Worm (Caenorhabditis elegans) whole organism, mixed stage, embryonic: ENCODE results near the gene sftb-2.

Source experiments
- M03D4.4 ChIP-seq: sonication (generic microtip); optimal IDR thresholded peaks from 2 replicates; lab custom pipeline; 2017; ENCODE audit warnings: mild to moderate bottlenecking, missing genetic modification characterization, missing compliant biosample characterization
- bed-3 ChIP-seq: fragments of 200-800 bp; sonication (Bioruptor generic); optimal IDR thresholded peaks from 3 replicates; lab custom pipeline; 2018; ENCODE audit warnings: mild to moderate bottlenecking, missing genetic modification characterization, moderate library complexity, missing compliant biosample characterization
- ceh-39 ChIP-seq: fragments of 150-350 bp; optimal IDR thresholded peaks from 2 replicates; lab custom pipeline; 2014; ENCODE audit warnings: missing biosample characterization, missing genetic modification characterization
- ceh-43 ChIP-seq: fragments of 200-800 bp; sonication (Bioruptor generic); optimal IDR thresholded peaks from 2 replicates; lab custom pipeline; 2018; ENCODE audit warnings: mild to moderate bottlenecking, missing genetic modification characterization, moderate library complexity, missing compliant biosample characterization
- ceh-83 ChIP-seq: fragments of 200-800 bp; sonication (Bioruptor generic); optimal IDR thresholded peaks from 2 replicates; lab custom pipeline; 2018; ENCODE audit warnings: mild to moderate bottlenecking, missing genetic modification characterization, missing compliant biosample characterization
- ces-1 ChIP-seq: fragments of 150-350 bp; optimal IDR thresholded peaks from 2 replicates; lab custom pipeline; 2014; ENCODE audit warnings: missing biosample characterization, missing genetic modification reagents, missing genetic modification characterization
- cnd-1 ChIP-seq: fragments of 200-800 bp; sonication (Bioruptor generic); optimal IDR thresholded peaks from 2 replicates; lab custom pipeline; 2018; ENCODE audit warnings: mild to moderate bottlenecking, missing genetic modification characterization, missing compliant biosample characterization
- drap-1 ChIP-seq: fragments of 200-800 bp; sonication (Bioruptor generic); optimal IDR thresholded peaks from 3 replicates; lab custom pipeline; 2018; ENCODE audit warnings: mild to moderate bottlenecking, missing genetic modification characterization, missing compliant biosample characterization
- elt-1 ChIP-seq: sonication (generic microtip); optimal IDR thresholded peaks from 2 replicates; lab custom pipeline; 2017; ENCODE audit warnings: missing genetic modification characterization, mild to moderate bottlenecking, missing compliant biosample characterization, antibody characterized with exemption, moderate library complexity, borderline replicate concordance; ENCODE audit not compliant: insufficient read depth
- elt-3 ChIP-seq: fragments of 150-350 bp; optimal IDR thresholded peaks from 2 replicates; lab custom pipeline; 2014; ENCODE audit warnings: missing biosample characterization, missing genetic modification characterization
- flh-1 ChIP-seq: fragments of 200-800 bp; sonication (Bioruptor generic); optimal IDR thresholded peaks from 2 replicates; lab custom pipeline; 2018; ENCODE audit warnings: mild to moderate bottlenecking, missing genetic modification characterization, moderate library complexity, missing compliant biosample characterization
- ham-2 ChIP-seq: fragments of 200-800 bp; sonication (Bioruptor generic); optimal IDR thresholded peaks from 2 replicates; lab custom pipeline; 2018; ENCODE audit warnings: mild to moderate bottlenecking, missing genetic modification characterization, missing compliant biosample characterization
- hlh-1 ChIP-seq: fragments of 150-350 bp; optimal IDR thresholded peaks from 2 replicates; lab custom pipeline; 2014; ENCODE audit warnings: missing biosample characterization, missing genetic modification reagents, missing genetic modification characterization
- lin-13 ChIP-seq: fragments of 150-350 bp; optimal IDR thresholded peaks from 2 replicates; lab custom pipeline; 2014; ENCODE audit warnings: missing biosample characterization, missing genetic modification characterization
- lin-32 ChIP-seq: fragments of 200-800 bp; sonication (Bioruptor generic); optimal IDR thresholded peaks from 2 replicates; lab custom pipeline; 2018; ENCODE audit warnings: mild to moderate bottlenecking, missing genetic modification characterization, missing compliant biosample characterization
- mab-5 ChIP-seq: fragments of 150-350 bp; optimal IDR thresholded peaks from 2 replicates; lab custom pipeline; 2014; ENCODE audit warnings: missing biosample characterization, missing genetic modification characterization
- mep-1 ChIP-seq: fragments of 150-350 bp; optimal IDR thresholded peaks from 2 replicates; lab custom pipeline; 2017; ENCODE audit warnings: missing biosample characterization, missing genetic modification reagents, missing genetic modification characterization, inconsistent platforms
- mls-2 ChIP-seq: sonication (generic microtip); optimal IDR thresholded peaks from 2 replicates; lab custom pipeline; 2016; ENCODE audit warnings: mild to moderate bottlenecking, missing genetic modification characterization, moderate library complexity, missing compliant biosample characterization
- nhr-12 ChIP-seq: fragments of 150-350 bp; optimal IDR thresholded peaks from 2 replicates; lab custom pipeline; 2014; ENCODE audit warnings: missing biosample characterization, missing genetic modification characterization
- nhr-2 ChIP-seq: fragments of 150-350 bp; optimal IDR thresholded peaks from 2 replicates; lab custom pipeline; 2014; ENCODE audit warnings: missing biosample characterization, missing genetic modification characterization
- nhr-237 ChIP-seq: fragments of 150-350 bp; optimal IDR thresholded peaks from 2 replicates; lab custom pipeline; 2014; ENCODE audit warnings: missing biosample characterization, missing genetic modification characterization
- nhr-28 ChIP-seq: fragments of 150-350 bp; optimal IDR thresholded peaks from 2 replicates; lab custom pipeline; 2014; ENCODE audit warnings: missing biosample characterization, missing genetic modification characterization
- nhr-76 ChIP-seq: sonication (generic microtip); optimal IDR thresholded peaks from 2 replicates; lab custom pipeline; 2017; ENCODE audit warnings: missing biosample characterization, missing genetic modification characterization
- pha-4 ChIP-seq: fragments of 150-350 bp; optimal IDR thresholded peaks from 2 replicates; lab custom pipeline; 2018; ENCODE audit warnings: missing biosample characterization, missing genetic modification reagents, missing genetic modification characterization
- sem-2 ChIP-seq: fragments of 200-800 bp; sonication (Bioruptor generic); optimal IDR thresholded peaks from 2 replicates; lab custom pipeline; 2018; ENCODE audit warnings: mild to moderate bottlenecking, missing genetic modification characterization, missing compliant biosample characterization
- snpc-4 ChIP-seq: fragments of 150-350 bp; optimal IDR thresholded peaks from 2 replicates; lab custom pipeline; 2014; ENCODE audit warnings: missing biosample characterization, missing genetic modification characterization
- sptf-1 ChIP-seq: sonication (generic microtip); optimal IDR thresholded peaks from 2 replicates; lab custom pipeline; 2017; ENCODE audit warnings: mild to moderate bottlenecking, missing genetic modification characterization, moderate library complexity, missing compliant biosample characterization
- tbx-8 ChIP-seq: fragments of 200-800 bp; sonication (Bioruptor generic); optimal IDR thresholded peaks from 2 replicates; lab custom pipeline; 2018; ENCODE audit warnings: mild to moderate bottlenecking, missing genetic modification characterization, moderate library complexity, missing compliant biosample characterization
- unc-120 ChIP-seq: sonication (generic microtip); optimal IDR thresholded peaks from 2 replicates; lab custom pipeline; 2017; ENCODE audit warnings: missing genetic modification characterization, missing compliant biosample characterization; ENCODE audit not compliant: poor library complexity, severe bottlenecking
- unc-39 ChIP-seq: fragments of 150-350 bp; optimal IDR thresholded peaks from 2 replicates; lab custom pipeline; 2014; ENCODE audit warnings: missing biosample characterization, missing genetic modification characterization
- unc-62 ChIP-seq: fragments of 150-350 bp; optimal IDR thresholded peaks from 2 replicates; lab custom pipeline; 2014; ENCODE audit warnings: missing biosample characterization, missing genetic modification reagents, missing genetic modification characterization
- zip-8 ChIP-seq: fragments of 150-350 bp; optimal IDR thresholded peaks from 2 replicates; lab custom pipeline; 2014; ENCODE audit warnings: missing biosample characterization, missing genetic modification characterization
- ztf-11 ChIP-seq: fragments of 150-350 bp; optimal IDR thresholded peaks from 2 replicates; lab custom pipeline; 2014; ENCODE audit warnings: missing biosample characterization, missing genetic modification characterization

The sftb-2 gene

DNA sequence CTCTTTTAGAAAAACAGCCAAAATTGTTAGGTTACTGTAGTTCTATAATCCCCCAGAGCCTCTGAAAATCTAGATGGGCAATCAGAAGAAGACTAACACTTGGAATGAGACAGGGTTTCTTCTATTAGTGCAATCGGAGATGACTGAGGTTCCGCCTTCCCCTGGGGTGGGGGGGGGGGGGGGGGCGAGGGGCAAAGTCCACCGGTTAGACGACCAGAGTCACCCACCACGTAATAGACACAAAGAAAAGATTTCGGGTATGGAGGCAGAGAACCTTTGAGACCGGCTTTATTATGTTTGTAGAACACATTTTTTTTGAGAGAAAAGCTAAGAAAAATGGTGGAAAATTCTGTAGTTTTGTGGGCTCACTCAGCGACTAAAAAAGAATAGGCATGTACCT lies 24.1 kb downstream of the sftb-2 start:
- no peak for TF ChIP-seq ceh-83
- TF ChIP-seq bed-3 (GFP tag; lab: Kevin White, UChicago), result no peak
- no peak for TF ChIP-seq ceh-39 (tag; lab: Kevin White, UChicago)
- peak; percentile 54 for TF ChIP-seq sptf-1 (tag; lab: Kevin White, UChicago)
- no peak for TF ChIP-seq lin-13 (tag; lab: Kevin White, UChicago)
- TF ChIP-seq unc-39 (tag; lab: Kevin White, UChicago), result no peak
- TF ChIP-seq elt-1 (tag; lab: Kevin White, UChicago), result no peak
- no peak for TF ChIP-seq pha-4 (tag; lab: Kevin White, UChicago)
- no peak for TF ChIP-seq ham-2
- no peak for TF ChIP-seq nhr-12 (tag; lab: Kevin White, UChicago)
- TF ChIP-seq snpc-4 (tag; lab: Kevin White, UChicago), result no peak
- TF ChIP-seq lin-32 (GFP tag; lab: Kevin White, UChicago), result no peak
- TF ChIP-seq drap-1 (GFP tag; lab: Kevin White, UChicago), result no peak
- no peak for TF ChIP-seq hlh-1 (tag; lab: Kevin White, UChicago)
- no peak for TF ChIP-seq tbx-8 (GFP tag; lab: Kevin White, UChicago)
- TF ChIP-seq flh-1 (GFP tag; lab: Kevin White, UChicago), result no peak
- peak; percentile 14 for TF ChIP-seq nhr-237 (tag; lab: Kevin White, UChicago)
- TF ChIP-seq zip-8, result no peak
- no peak for TF ChIP-seq sem-2 (GFP tag; lab: Kevin White, UChicago)
- TF ChIP-seq mab-5, result no peak
- no peak for TF ChIP-seq ces-1 (GFP tag; lab: Kevin White, UChicago)
- TF ChIP-seq M03D4.4, result peak; percentile 25
- TF ChIP-seq cnd-1, result no peak
- no peak for TF ChIP-seq nhr-76 (tag; lab: Kevin White, UChicago)
- no peak for TF ChIP-seq ceh-43 (GFP tag; lab: Kevin White, UChicago)

DNA sequence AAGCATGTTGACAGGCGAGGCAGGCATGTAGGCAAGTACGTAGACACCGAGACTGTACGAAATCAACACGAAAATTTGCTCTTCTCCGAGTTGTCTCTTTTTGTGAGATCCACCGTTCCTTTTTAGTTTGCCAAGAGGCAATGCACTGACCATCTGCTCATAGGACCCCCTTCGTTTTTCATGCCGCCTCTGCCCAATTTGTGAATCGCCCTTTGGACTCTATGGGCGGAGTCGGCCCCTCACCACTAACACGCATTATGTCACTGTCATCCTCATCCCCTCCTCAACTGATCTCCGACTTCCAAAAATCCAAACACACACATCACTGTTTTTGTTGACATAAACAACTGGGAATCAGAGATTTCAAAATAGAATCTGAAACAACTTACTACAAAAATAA lies 25.8 kb downstream of the sftb-2 start:
- TF ChIP-seq ztf-11 (tag; lab: Kevin White, UChicago), result peak; percentile 6
- no peak for TF ChIP-seq sptf-1 (tag; lab: Kevin White, UChicago)
- no peak for TF ChIP-seq zip-8
- peak; percentile 84 for TF ChIP-seq cnd-1
- TF ChIP-seq, all 35 proteins: peak for 2

DNA sequence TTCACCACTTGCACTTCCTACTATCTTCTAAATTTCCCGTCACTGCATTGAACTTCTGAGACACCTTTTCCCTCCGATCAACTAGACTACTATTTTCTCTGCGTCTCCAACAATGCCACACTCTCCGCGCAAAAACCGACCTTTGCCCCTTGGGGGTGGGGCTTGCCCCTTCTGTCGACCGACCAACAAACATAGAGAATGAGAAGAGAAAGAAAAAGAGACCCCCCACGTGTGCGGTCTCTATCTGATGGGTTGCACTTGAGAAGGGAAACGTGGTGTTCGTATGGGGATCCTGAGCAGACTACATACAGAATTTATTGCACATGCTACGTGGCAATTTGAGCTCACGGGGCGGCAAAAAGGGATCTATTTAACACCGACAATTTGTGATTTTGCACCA lies 27.2 kb downstream of the sftb-2 start:
- TF ChIP-seq unc-62 (GFP tag; lab: Kevin White, UChicago), result peak; percentile 43
- no peak for TF ChIP-seq nhr-237 (tag; lab: Kevin White, UChicago)
- TF ChIP-seq mep-1 (tag; lab: Kevin White, UChicago), result peak; percentile 55
- TF ChIP-seq hlh-1 (tag; lab: Kevin White, UChicago), result peak; percentile 61
- TF ChIP-seq lin-32 (GFP tag; lab: Kevin White, UChicago), result no peak
- peak; percentile 89 for TF ChIP-seq unc-120 (tag; lab: Kevin White, UChicago)
- no peak for TF ChIP-seq elt-3 (tag; lab: Kevin White, UChicago)
- no peak for TF ChIP-seq nhr-12 (tag; lab: Kevin White, UChicago)
- no peak for TF ChIP-seq pha-4 (tag; lab: Kevin White, UChicago)
- TF ChIP-seq ztf-11 (tag; lab: Kevin White, UChicago), result no peak
- TF ChIP-seq sem-2 (GFP tag; lab: Kevin White, UChicago), result no peak
- peak; percentile 28 for TF ChIP-seq mls-2 (tag; lab: Kevin White, UChicago)
- TF ChIP-seq ces-1 (GFP tag; lab: Kevin White, UChicago), result no peak
- no peak for TF ChIP-seq nhr-28 (tag; lab: Kevin White, UChicago)
- TF ChIP-seq drap-1 (GFP tag; lab: Kevin White, UChicago), result peak; percentile 26
- peak; percentile 53 for TF ChIP-seq sptf-1 (tag; lab: Kevin White, UChicago)
- TF ChIP-seq M03D4.4, result peak; percentile 50
- no peak for TF ChIP-seq tbx-8 (GFP tag; lab: Kevin White, UChicago)
- peak; percentile 72 for TF ChIP-seq nhr-2 (tag; lab: Kevin White, UChicago)
- TF ChIP-seq ceh-39 (tag; lab: Kevin White, UChicago), result no peak
- no peak for TF ChIP-seq unc-39 (tag; lab: Kevin White, UChicago)
- TF ChIP-seq mab-5, result no peak
- peak; percentile 19 for TF ChIP-seq cnd-1
- no peak for TF ChIP-seq flh-1 (GFP tag; lab: Kevin White, UChicago)
